Worm (Caenorhabditis elegans): ENCODE measurements around the gene ptp-2.

DNA sequence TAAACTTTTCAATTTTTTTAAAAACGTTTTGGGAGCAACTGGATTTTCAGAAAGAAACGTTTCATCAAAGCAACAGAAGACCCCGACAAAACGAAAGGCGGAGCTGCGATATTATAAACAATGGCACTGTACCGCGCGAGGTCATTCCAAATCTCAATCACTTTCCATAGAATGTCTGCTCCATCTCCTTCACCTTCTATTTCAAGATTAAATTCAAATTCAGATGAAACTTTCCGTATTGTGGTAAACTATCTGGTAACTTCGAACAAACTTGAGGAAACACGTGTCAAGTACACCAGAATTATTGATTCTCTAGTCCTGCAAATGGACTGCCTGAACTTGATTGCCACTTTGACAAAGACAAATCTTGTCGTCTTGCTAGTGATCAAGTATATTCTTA is 22.4 kb downstream of the ptp-2 start, which contains the start of gene F28B12.6:
- TF ChIP-seq zim-3 (tag; optimal IDR thresholded peaks at IDR 0.05), result no peak
- no peak for TF ChIP-seq ZK185.1 (tag; optimal IDR thresholded peaks at IDR 0.05; ENCODE audit: poor library complexity, severe bottlenecking)
- TF ChIP-seq tlf-1 (GFP tag; optimal IDR thresholded peaks at IDR 0.05), result no peak
- no peak for TF ChIP-seq F49E8.2 (tag; optimal IDR thresholded peaks at IDR 0.05; ENCODE audit: insufficient read depth)
- no peak for TF ChIP-seq D2030.7 (GFP tag; IDR thresholded peaks at IDR 0.05)
- no peak for TF ChIP-seq Y56A3A.18 (GFP tag; IDR thresholded peaks at IDR 0.05)
- TF ChIP-seq mel-28 (tag; optimal IDR thresholded peaks at IDR 0.05; ENCODE audit: borderline replicate concordance), result no peak

Measured in whole organism, young adult.